Fruit fly (Drosophila melanogaster): ENCODE data around the gene Act88F.

DNA sequence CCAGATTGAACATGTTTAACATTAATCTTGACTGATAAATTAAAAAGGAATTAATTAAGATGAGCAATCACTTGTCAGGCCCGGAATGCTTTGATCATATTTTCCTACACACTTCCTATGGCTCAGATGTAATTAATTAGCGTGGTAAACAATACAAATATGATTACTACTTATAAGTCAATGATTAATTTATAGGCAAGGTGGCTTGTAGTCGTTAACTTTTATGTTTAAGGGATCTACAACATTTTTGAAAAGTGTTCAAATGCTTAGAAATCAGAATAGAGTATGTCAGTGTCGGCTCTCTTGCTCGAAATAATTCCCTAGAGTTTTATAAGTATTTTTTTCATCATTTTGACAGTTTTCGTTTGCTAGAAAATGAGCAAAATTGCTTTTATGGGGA is 32.0 kb downstream of the Act88F start:
- TF ChIP-seq Sin3A (optimal IDR thresholded peaks at IDR 0.05) (no peak), ttk (optimal IDR thresholded peaks at IDR 0.05) (no peak), psq (optimal IDR thresholded peaks at IDR 0.05) (no peak)
